Worm (Caenorhabditis elegans) whole organism, L4/young adult: ENCODE measurements around the gene T27D12.1.

ENCODE experiments used
- W03F9.2 ChIP-seq: fragments of 150-350 bp; optimal IDR thresholded peaks from 2 replicates; lab custom pipeline; 2014; ENCODE audit warnings: missing biosample characterization, missing genetic modification characterization
- dao-5 ChIP-seq: sonication (generic microtip); optimal IDR thresholded peaks from 2 replicates; lab custom pipeline; 2016; ENCODE audit warnings: missing genotype, missing genetic modification characterization, moderate library complexity, missing compliant biosample characterization
- him-1 ChIP-seq: sonication (generic microtip); optimal IDR thresholded peaks from 2 replicates; lab custom pipeline; 2016; ENCODE audit warnings: missing genotype, missing genetic modification reagents, missing genetic modification characterization, missing compliant biosample characterization

The T27D12.1 gene

ce11 chrII:11842317-11842716 lies at the start of gene T27D12.1:
Gene T27D12.1 (plus strand): TSS chrII:11842617.
- TF ChIP-seq him-1 (tag; lab: Kevin White, UChicago), result no peak
- TF ChIP-seq dao-5 (tag; lab: Kevin White, UChicago), result no peak
- TF ChIP-seq W03F9.2 (tag; lab: Kevin White, UChicago), result no peak

ce11 chrII:11794392-11794791 lies 48.0 kb upstream of the T27D12.1 start:
- TF ChIP-seq W03F9.2 (tag; lab: Kevin White, UChicago) (no peak), dao-5 (tag; lab: Kevin White, UChicago) (no peak), him-1 (tag; lab: Kevin White, UChicago) (no peak)

ce11 chrII:11797194-11797593 lies 45.2 kb upstream of the T27D12.1 start:
- TF ChIP-seq him-1 (tag; lab: Kevin White, UChicago), result no peak
- no peak for TF ChIP-seq W03F9.2 (tag; lab: Kevin White, UChicago)
- no peak for TF ChIP-seq dao-5 (tag; lab: Kevin White, UChicago)

- TF ChIP-seq W03F9.2 (tag; lab: Kevin White, UChicago) (no peak), dao-5 (tag; lab: Kevin White, UChicago) (no peak), him-1 (tag; lab: Kevin White, UChicago) (no peak)
Measured at ce11 chrII:11798737-11799136, 43.7 kb upstream of the T27D12.1 start, which contains the start of gene hda-5. Gene hda-5 (plus strand): TSS chrII:11799037.

- TF ChIP-seq him-1 (tag; lab: Kevin White, UChicago) (no peak), W03F9.2 (tag; lab: Kevin White, UChicago) (no peak), dao-5 (tag; lab: Kevin White, UChicago) (no peak)
Measured at ce11 chrII:11802451-11802850, 40.0 kb upstream of the T27D12.1 start, which contains the start of gene F43G6.17. Gene F43G6.17 (plus strand): TSS chrII:11802751.

ce11 chrII:11806256-11806655 lies 36.2 kb upstream of the T27D12.1 start, which contains the start of gene jmjd-1.1:
Gene jmjd-1.1 (plus strand): TSS chrII:11806556.
- TF ChIP-seq W03F9.2 (tag; lab: Kevin White, UChicago), result no peak
- TF ChIP-seq him-1 (tag; lab: Kevin White, UChicago), result no peak
- no peak for TF ChIP-seq dao-5 (tag; lab: Kevin White, UChicago)

- TF ChIP-seq him-1 (tag; lab: Kevin White, UChicago) (no peak), W03F9.2 (tag; lab: Kevin White, UChicago) (no peak), dao-5 (tag; lab: Kevin White, UChicago) (no peak)
Measured at ce11 chrII:11808979-11809378, 33.4 kb upstream of the T27D12.1 start, which contains the start of gene F43G6.10. Gene F43G6.10 (plus strand): TSS chrII:11809349.

ce11 chrII:11810436-11810835 lies 32.0 kb upstream of the T27D12.1 start, which contains the start of gene F43G6.7:
Gene F43G6.7 (plus strand): TSS chrII:11810790.
- TF ChIP-seq W03F9.2 (tag; lab: Kevin White, UChicago), result no peak
- TF ChIP-seq him-1 (tag; lab: Kevin White, UChicago), result no peak
- no peak for TF ChIP-seq dao-5 (tag; lab: Kevin White, UChicago)

- no peak for TF ChIP-seq W03F9.2 (tag; lab: Kevin White, UChicago)
- TF ChIP-seq him-1 (tag; lab: Kevin White, UChicago), result no peak
- TF ChIP-seq dao-5 (tag; lab: Kevin White, UChicago), result no peak
Measured at ce11 chrII:11811241-11811640, 31.2 kb upstream of the T27D12.1 start.

ce11 chrII:11813895-11814369 lies 28.5 kb upstream of the T27D12.1 start, which contains the start of gene F43G6.8:
Gene F43G6.8 (minus strand): TSS chrII:11814092.
- no peak for TF ChIP-seq dao-5 (tag; lab: Kevin White, UChicago)
- TF ChIP-seq W03F9.2 (tag; lab: Kevin White, UChicago), result no peak
- TF ChIP-seq him-1 (tag; lab: Kevin White, UChicago), result no peak

ce11 chrII:11816014-11816413 lies 26.4 kb upstream of the T27D12.1 start:
- TF ChIP-seq him-1 (tag; lab: Kevin White, UChicago), result no peak

ce11 chrII:11816475-11816874 lies 25.9 kb upstream of the T27D12.1 start, which contains the start of gene pap-3:
Gene pap-3 (minus strand): TSS chrII:11816575.
- TF ChIP-seq dao-5 (tag; lab: Kevin White, UChicago), result no peak
- no peak for TF ChIP-seq him-1 (tag; lab: Kevin White, UChicago)
- TF ChIP-seq W03F9.2 (tag; lab: Kevin White, UChicago), result no peak

ce11 chrII:11819824-11820223 lies 22.6 kb upstream of the T27D12.1 start, which contains the start of gene Y6D1A.2:
Gene Y6D1A.2 (minus strand): TSS chrII:11819924.
- no peak for TF ChIP-seq dao-5 (tag; lab: Kevin White, UChicago)
- no peak for TF ChIP-seq him-1 (tag; lab: Kevin White, UChicago)
- no peak for TF ChIP-seq W03F9.2 (tag; lab: Kevin White, UChicago)
